Worm (Caenorhabditis elegans) whole organism, L3 larva: Measurements from ENCODE around the gene bud-13.

Experiments used
- R02D3.7 ChIP-seq: fragments of 150-350 bp; optimal IDR thresholded peaks from 2 replicates; lab custom pipeline; 2014; ENCODE audit warnings: missing biosample characterization, missing genetic modification characterization
- ama-1 ChIP-seq: fragments of 150-350 bp; optimal IDR thresholded peaks from 2 replicates; lab custom pipeline; 2018
- ceh-82 ChIP-seq: fragments of 150-350 bp; optimal IDR thresholded peaks from 2 replicates; lab custom pipeline; 2014; ENCODE audit warnings: missing biosample characterization, missing genetic modification characterization
- elt-2 ChIP-seq: sonication (generic microtip); optimal IDR thresholded peaks from 2 replicates; lab custom pipeline; 2016; ENCODE audit warnings: missing genetic modification reagents, mild to moderate bottlenecking, missing genetic modification characterization, missing compliant biosample characterization
- eor-1 ChIP-seq, 2 experiments: fragments of 150-350 bp; optimal IDR thresholded peaks; 2 replicates each; lab custom pipeline; 2014 to 2018; ENCODE audit warnings: missing biosample characterization in 2 of 2, missing genetic modification characterization in 2 of 2
- nfya-1 ChIP-seq: sonication (generic microtip); optimal IDR thresholded peaks from 2 replicates; lab custom pipeline; 2017; ENCODE audit warnings: missing genetic modification characterization, mild to moderate bottlenecking, missing compliant biosample characterization, antibody characterized with exemption, moderate library complexity; ENCODE audit not compliant: insufficient read depth
- nhr-12 ChIP-seq: fragments of 150-350 bp; optimal IDR thresholded peaks from 2 replicates; lab custom pipeline; 2014; ENCODE audit warnings: missing biosample characterization, missing genetic modification characterization
- nhr-25 ChIP-seq: sonication (generic microtip); optimal IDR thresholded peaks from 2 replicates; lab custom pipeline; 2017; ENCODE audit warnings: missing biosample characterization, missing genetic modification characterization
- nhr-76 ChIP-seq: fragments of 150-350 bp; sonication (generic microtip); optimal IDR thresholded peaks from 5 replicates; lab custom pipeline; 2014; ENCODE audit warnings: missing biosample characterization, missing genetic modification characterization
- pqm-1 ChIP-seq: fragments of 150-350 bp; optimal IDR thresholded peaks from 2 replicates; lab custom pipeline; 2017; ENCODE audit warnings: missing biosample characterization, missing genetic modification characterization, inconsistent platforms
- unc-39 ChIP-seq: sonication (generic microtip); optimal IDR thresholded peaks from 4 replicates; lab custom pipeline; 2017; ENCODE audit warnings: missing biosample characterization, missing genetic modification characterization
- unc-62 ChIP-seq: fragments of 150-350 bp; sonication (generic microtip); optimal IDR thresholded peaks from 4 replicates; lab custom pipeline; 2014; ENCODE audit warnings: missing biosample characterization, missing genetic modification reagents, missing genetic modification characterization
- ztf-4 ChIP-seq: fragments of 150-350 bp; optimal IDR thresholded peaks from 2 replicates; lab custom pipeline; 2014; ENCODE audit warnings: missing biosample characterization, missing genetic modification characterization

DNA sequence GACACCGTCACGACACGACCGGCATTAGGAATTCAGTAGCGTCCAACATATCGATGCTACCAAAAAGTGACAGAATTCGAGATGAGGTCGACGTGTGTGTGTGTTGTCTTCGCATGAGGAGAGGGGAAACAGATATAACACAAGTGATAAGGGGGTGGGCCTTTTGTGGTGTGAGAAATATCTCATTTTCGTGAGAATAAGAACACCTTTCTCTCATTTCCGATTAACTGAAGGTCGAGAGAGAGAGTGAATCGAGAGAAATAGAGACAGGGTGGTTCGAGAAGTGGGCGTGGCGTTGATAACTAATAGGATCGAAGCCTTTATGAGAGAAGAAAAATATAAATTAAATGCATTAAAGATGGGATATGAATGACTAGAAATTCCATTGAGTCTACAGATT lies 15.6 kb upstream of the bud-13 start:
- TF ChIP-seq ceh-82 (tag; lab: Kevin White, UChicago), result no peak
- no peak for TF ChIP-seq unc-39 (tag; lab: Kevin White, UChicago)
- no peak for TF ChIP-seq R02D3.7 (tag; lab: Kevin White, UChicago)
- TF ChIP-seq nhr-12 (tag; lab: Kevin White, UChicago), result no peak
- TF ChIP-seq eor-1 (tag; optimal IDR thresholded peaks at IDR 0.05; lab: Kevin White, UChicago), result no peak
- no peak for TF ChIP-seq nfya-1
- no peak for TF ChIP-seq ztf-4
- no peak for TF ChIP-seq elt-2 (tag; lab: Kevin White, UChicago)
- TF ChIP-seq ama-1 (lab: Kevin White, UChicago), result peak; percentile 32
- TF ChIP-seq unc-62 (GFP tag; lab: Kevin White, UChicago), result no peak
- TF ChIP-seq pqm-1, result no peak
- TF ChIP-seq nhr-76 (tag; lab: Kevin White, UChicago), result no peak
- peak; percentile 69 for TF ChIP-seq nhr-25 (tag; lab: Kevin White, UChicago)
